Worm (Caenorhabditis elegans) whole organism, L4/young adult: Measurements from ENCODE around the gene str-143.

Source experiments
- dao-5 ChIP-seq: sonication (generic microtip); optimal IDR thresholded peaks from 2 replicates; lab custom pipeline; 2016; ENCODE audit warnings: missing genotype, missing genetic modification characterization, moderate library complexity, missing compliant biosample characterization
- him-1 ChIP-seq: sonication (generic microtip); optimal IDR thresholded peaks from 2 replicates; lab custom pipeline; 2016; ENCODE audit warnings: missing genotype, missing genetic modification reagents, missing genetic modification characterization, missing compliant biosample characterization

DNA sequence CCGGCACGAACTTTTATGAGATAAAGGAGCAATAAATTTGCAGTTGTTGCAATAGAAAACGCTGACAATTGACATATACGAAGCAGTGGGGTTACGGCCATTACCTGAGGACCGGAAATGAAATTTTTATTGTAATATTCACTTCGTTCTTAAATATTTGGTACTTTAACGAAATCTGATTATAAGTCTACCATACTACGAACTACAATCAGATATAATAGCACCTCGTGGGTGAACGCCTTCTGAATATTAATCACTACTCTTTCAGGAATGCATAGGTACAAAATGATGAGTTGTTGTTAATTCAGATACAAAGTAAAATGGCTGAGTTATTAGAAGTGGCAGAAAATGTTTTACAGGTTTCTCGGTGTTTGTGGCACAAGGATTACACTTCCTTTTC is 22.8 kb upstream of the str-143 start, which contains the start of gene str-129:
- TF ChIP-seq him-1 (tag; lab: Kevin White, UChicago), result no peak
- TF ChIP-seq dao-5 (tag; lab: Kevin White, UChicago), result no peak
